Worm (Caenorhabditis elegans) whole organism, L3 larva: Measurements from ENCODE around the gene Y43C5A.3.

Experiments used
- R02D3.7 ChIP-seq: fragments of 150-350 bp; optimal IDR thresholded peaks from 2 replicates; lab custom pipeline; 2014; ENCODE audit warnings: missing biosample characterization, missing genetic modification characterization
- aly-2 ChIP-seq: fragments of 150-350 bp; optimal IDR thresholded peaks from 2 replicates; lab custom pipeline; 2014; ENCODE audit warnings: missing biosample characterization, missing genetic modification characterization
- ceh-82 ChIP-seq: fragments of 150-350 bp; optimal IDR thresholded peaks from 2 replicates; lab custom pipeline; 2014; ENCODE audit warnings: missing biosample characterization, missing genetic modification characterization
- elt-3 ChIP-seq, 3 experiments: fragments of 150-350 bp in 1 of 3; sonication (generic microtip) in 2 of 3; optimal IDR thresholded peaks; 2 replicates in 2 of 3; 4 replicates in 1 of 3; lab custom pipeline; 2014 to 2017; ENCODE audit warnings: missing biosample characterization in 3 of 3, missing genetic modification characterization in 3 of 3
- lin-15B ChIP-seq: fragments of 150-350 bp; optimal IDR thresholded peaks from 2 replicates; lab custom pipeline; 2014; ENCODE audit warnings: missing biosample characterization, missing genetic modification characterization
- lin-39 ChIP-seq: fragments of 150-350 bp; optimal IDR thresholded peaks from 2 replicates; lab custom pipeline; 2018; ENCODE audit warnings: missing biosample characterization, missing genetic modification reagents, missing genetic modification characterization
- mdl-1 ChIP-seq: fragments of 150-350 bp; optimal IDR thresholded peaks from 2 replicates; lab custom pipeline; 2014; ENCODE audit warnings: missing biosample characterization, missing genetic modification characterization
- mml-1 ChIP-seq: fragments of 150-350 bp; sonication (generic microtip); optimal IDR thresholded peaks from 3 replicates; lab custom pipeline; 2014; ENCODE audit warnings: missing biosample characterization, missing genetic modification characterization
- nhr-12 ChIP-seq: fragments of 150-350 bp; optimal IDR thresholded peaks from 2 replicates; lab custom pipeline; 2014; ENCODE audit warnings: missing biosample characterization, missing genetic modification characterization
- nhr-76 ChIP-seq: fragments of 150-350 bp; sonication (generic microtip); optimal IDR thresholded peaks from 5 replicates; lab custom pipeline; 2014; ENCODE audit warnings: missing biosample characterization, missing genetic modification characterization
- skn-1 ChIP-seq: fragments of 150-350 bp; optimal IDR thresholded peaks from 2 replicates; lab custom pipeline; 2014; ENCODE audit warnings: missing biosample characterization, missing genetic modification characterization
- snpc-4 ChIP-seq: fragments of 150-350 bp; optimal IDR thresholded peaks from 2 replicates; lab custom pipeline; 2014; ENCODE audit warnings: missing biosample characterization, missing genetic modification characterization
- unc-39 ChIP-seq: sonication (generic microtip); optimal IDR thresholded peaks from 4 replicates; lab custom pipeline; 2017; ENCODE audit warnings: missing biosample characterization, missing genetic modification characterization
- unc-62 ChIP-seq: fragments of 150-350 bp; sonication (generic microtip); optimal IDR thresholded peaks from 4 replicates; lab custom pipeline; 2014; ENCODE audit warnings: missing biosample characterization, missing genetic modification reagents, missing genetic modification characterization

DNA sequence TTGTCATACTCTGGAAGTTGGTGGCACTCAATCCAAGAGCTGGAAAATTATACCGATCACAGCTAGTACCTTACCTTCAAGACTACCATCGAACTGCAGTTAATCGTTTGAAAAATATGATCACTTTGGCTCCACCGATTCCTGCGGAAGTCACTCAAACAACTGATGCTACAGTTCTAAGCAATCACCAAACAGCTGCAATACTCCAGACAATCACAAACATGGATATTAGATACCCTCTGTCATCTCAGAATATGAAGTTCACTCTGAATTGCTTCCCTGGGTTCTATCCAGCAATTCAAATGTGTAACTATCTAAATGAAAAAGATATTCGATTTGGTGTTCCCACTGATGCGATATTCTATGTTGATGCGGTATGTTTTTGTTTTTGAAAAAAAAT lies 14.7 kb downstream of the Y43C5A.3 start:
- TF ChIP-seq nhr-76 (no peak), snpc-4 (tag; lab: Kevin White, UChicago) (no peak), R02D3.7 (tag; lab: Kevin White, UChicago) (no peak), aly-2 (tag; lab: Kevin White, UChicago) (no peak), mml-1 (tag; lab: Kevin White, UChicago) (no peak), unc-62 (GFP tag; lab: Kevin White, UChicago) (no peak), lin-15B (tag; lab: Kevin White, UChicago) (no peak), skn-1 (tag; lab: Kevin White, UChicago) (no peak), unc-39 (no peak), elt-3 (tag; optimal IDR thresholded peaks at IDR 0.05; lab: Kevin White, UChicago) (no peak), ceh-82 (tag; lab: Kevin White, UChicago) (no peak), nhr-12 (no peak), lin-39 (no peak), mdl-1 (tag; lab: Kevin White, UChicago) (no peak)
